Worm (Caenorhabditis elegans) whole organism, L1 larva: ENCODE data around the gene C40C9.4.

Source experiments
- C04F5.9 ChIP-seq: sonication (generic microtip); optimal IDR thresholded peaks from 2 replicates; lab custom pipeline; 2016; ENCODE audit warnings: missing genetic modification characterization, missing compliant biosample characterization
- C34B4.2 ChIP-seq: sonication (generic microtip); optimal IDR thresholded peaks from 2 replicates; lab custom pipeline; 2017; ENCODE audit warnings: mild to moderate bottlenecking, missing genetic modification characterization, missing compliant biosample characterization
- Y116A8C.19 ChIP-seq: sonication (generic microtip); optimal IDR thresholded peaks from 2 replicates; lab custom pipeline; 2016; ENCODE audit warnings: missing compliant biosample characterization, missing genetic modification characterization, borderline replicate concordance
- aha-1 ChIP-seq: fragments of 150-350 bp; optimal IDR thresholded peaks from 2 replicates; lab custom pipeline; 2014; ENCODE audit warnings: missing biosample characterization, missing genetic modification characterization
- alr-1 ChIP-seq: fragments of 200-800 bp; sonication (Bioruptor generic); optimal IDR thresholded peaks from 2 replicates; lab custom pipeline; 2018; ENCODE audit warnings: borderline replicate concordance, mild to moderate bottlenecking, missing genetic modification characterization, missing compliant biosample characterization
- aly-2 ChIP-seq: fragments of 150-350 bp; optimal IDR thresholded peaks from 2 replicates; lab custom pipeline; 2014; ENCODE audit warnings: missing biosample characterization, missing genetic modification characterization
- blmp-1 ChIP-seq: fragments of 150-350 bp; optimal IDR thresholded peaks from 2 replicates; lab custom pipeline; 2014; ENCODE audit warnings: missing biosample characterization, missing genetic modification characterization
- ceh-63 ChIP-seq: fragments of 200-800 bp; sonication (Bioruptor generic); optimal IDR thresholded peaks from 2 replicates; lab custom pipeline; 2018; ENCODE audit warnings: mild to moderate bottlenecking, missing genetic modification characterization, missing compliant biosample characterization
- ceh-8 ChIP-seq: fragments of 200-800 bp; sonication (Bioruptor generic); optimal IDR thresholded peaks from 2 replicates; lab custom pipeline; 2018; ENCODE audit warnings: mild to moderate bottlenecking, missing genetic modification characterization, moderate library complexity, missing compliant biosample characterization
- ceh-82 ChIP-seq, 3 experiments: fragments of 150-350 bp in 1 of 3; sonication (generic microtip) in 2 of 3; optimal IDR thresholded peaks; 2 replicates each; lab custom pipeline; 2014 to 2017; ENCODE audit warnings: missing biosample characterization in 3 of 3, missing genetic modification characterization in 3 of 3
- ceh-88 ChIP-seq: fragments of 200-800 bp; sonication (Bioruptor generic); IDR thresholded peaks from 2 replicates; pipeline ENCODE4 v1.3.6; 2022; ENCODE audit warnings: missing genetic modification characterization, missing compliant biosample characterization
- ces-1 ChIP-seq: fragments of 150-350 bp; optimal IDR thresholded peaks from 2 replicates; lab custom pipeline; 2014; ENCODE audit warnings: missing biosample characterization, missing genetic modification reagents, missing genetic modification characterization
- dpl-1 ChIP-seq, 3 experiments: fragments of 150-350 bp in 2 of 3; sonication (generic microtip) in 1 of 3; optimal IDR thresholded peaks; 2 replicates each; lab custom pipeline; 2014 to 2017; ENCODE audit warnings: missing biosample characterization in 3 of 3, missing genetic modification characterization in 3 of 3, missing genetic modification reagents in 3 of 3
- dsc-1 ChIP-seq: sonication (generic microtip); optimal IDR thresholded peaks from 2 replicates; lab custom pipeline; 2016; ENCODE audit warnings: mild to moderate bottlenecking, missing genetic modification characterization, missing compliant biosample characterization
- egl-27 ChIP-seq, 2 experiments: fragments of 150-350 bp in 1 of 2; sonication (generic microtip); optimal IDR thresholded peaks; 3 replicates each; lab custom pipeline; 2017 to 2018; ENCODE audit warnings: missing biosample characterization in 2 of 2, missing genetic modification characterization in 2 of 2, missing genetic modification reagents in 2 of 2
- elt-2 ChIP-seq: sonication (generic microtip); optimal IDR thresholded peaks from 2 replicates; lab custom pipeline; 2016; ENCODE audit warnings: missing genetic modification characterization, mild to moderate bottlenecking, inconsistent platforms, missing compliant biosample characterization, missing genetic modification reagents
- elt-3 ChIP-seq, 6 experiments: fragments of 150-350 bp in 1 of 6; sonication (generic microtip); optimal IDR thresholded peaks; 2 replicates each; lab custom pipeline; 2017 to 2018; ENCODE audit warnings: missing biosample characterization in 6 of 6, missing genetic modification characterization in 6 of 6, inconsistent platforms in 1 of 6
- fkh-10 ChIP-seq: sonication (generic microtip); optimal IDR thresholded peaks from 2 replicates; lab custom pipeline; 2017; ENCODE audit warnings: missing biosample characterization, missing genetic modification reagents, missing genetic modification characterization
- fkh-4 ChIP-seq: sonication (generic microtip); optimal IDR thresholded peaks from 2 replicates; lab custom pipeline; 2016; ENCODE audit warnings: missing compliant biosample characterization, missing genetic modification characterization, borderline replicate concordance
- fos-1 ChIP-seq: fragments of 150-350 bp; optimal IDR thresholded peaks from 2 replicates; lab custom pipeline; 2014; ENCODE audit warnings: missing biosample characterization, missing genetic modification characterization
- grh-1 ChIP-seq: fragments of 200-800 bp; sonication (Bioruptor generic); IDR thresholded peaks from 2 replicates; pipeline ENCODE4 v1.3.6; 2022; ENCODE audit warnings: missing genetic modification reagents, missing genetic modification characterization, missing compliant biosample characterization
- irx-1 ChIP-seq: sonication (generic microtip); optimal IDR thresholded peaks from 2 replicates; lab custom pipeline; 2016; ENCODE audit warnings: missing genetic modification characterization, missing compliant biosample characterization
- isw-1 ChIP-seq: fragments of 200-800 bp; sonication (Bioruptor generic); IDR thresholded peaks from 2 replicates; pipeline ENCODE4 v1.3.6; 2022; ENCODE audit warnings: missing genetic modification characterization, missing compliant biosample characterization
- jun-1 ChIP-seq: fragments of 150-350 bp; optimal IDR thresholded peaks from 2 replicates; lab custom pipeline; 2014; ENCODE audit warnings: missing biosample characterization, missing genetic modification reagents, missing genetic modification characterization
- lin-13 ChIP-seq: fragments of 150-350 bp; optimal IDR thresholded peaks from 2 replicates; lab custom pipeline; 2014; ENCODE audit warnings: missing biosample characterization, missing genetic modification reagents, missing genetic modification characterization
- lin-14 ChIP-seq: fragments of 200-800 bp; sonication (Bioruptor generic); optimal IDR thresholded peaks from 2 replicates; lab custom pipeline; 2018; ENCODE audit warnings: mild to moderate bottlenecking, missing genetic modification characterization, moderate library complexity, missing compliant biosample characterization
- lin-35 ChIP-seq, 2 experiments: fragments of 150-350 bp; optimal IDR thresholded peaks; 2 replicates each; lab custom pipeline; 2014; ENCODE audit warnings: missing biosample characterization in 2 of 2, missing genetic modification characterization in 2 of 2, missing genetic modification reagents in 2 of 2
- lin-39 ChIP-seq: fragments of 150-350 bp; optimal IDR thresholded peaks from 2 replicates; lab custom pipeline; 2014; ENCODE audit warnings: missing biosample characterization, missing genetic modification reagents, missing genetic modification characterization
- lir-3 ChIP-seq: sonication (generic microtip); optimal IDR thresholded peaks from 2 replicates; lab custom pipeline; 2016; ENCODE audit warnings: mild to moderate bottlenecking, missing genetic modification characterization, moderate library complexity, missing compliant biosample characterization; ENCODE audit not compliant: poor library complexity
- lsy-2 ChIP-seq, 2 experiments: fragments of 150-350 bp; optimal IDR thresholded peaks; 2 replicates each; lab custom pipeline; 2014; ENCODE audit warnings: missing biosample characterization in 2 of 2, missing genetic modification characterization in 2 of 2
- mdl-1 ChIP-seq, 2 experiments: fragments of 150-350 bp; optimal IDR thresholded peaks; 2 replicates each; lab custom pipeline; 2014 to 2017; ENCODE audit warnings: missing biosample characterization in 2 of 2, missing genetic modification characterization in 2 of 2, inconsistent platforms in 1 of 2
- mef-2 ChIP-seq: fragments of 150-350 bp; optimal IDR thresholded peaks from 2 replicates; lab custom pipeline; 2014; ENCODE audit warnings: missing biosample characterization, missing genetic modification characterization
- mep-1 ChIP-seq: fragments of 150-350 bp; optimal IDR thresholded peaks from 2 replicates; lab custom pipeline; 2014; ENCODE audit warnings: missing biosample characterization, missing genetic modification characterization
- nhr-11 ChIP-seq: fragments of 150-350 bp; optimal IDR thresholded peaks from 2 replicates; lab custom pipeline; 2014; ENCODE audit warnings: missing biosample characterization, missing genetic modification characterization
- nhr-19 ChIP-seq: fragments of 200-800 bp; sonication (Bioruptor generic); conservative IDR thresholded peaks from 2 replicates; pipeline ENCODE4 v1.3.6; 2022; ENCODE audit warnings: missing genetic modification characterization, missing compliant biosample characterization
- nhr-20 ChIP-seq: sonication (generic microtip); optimal IDR thresholded peaks from 2 replicates; lab custom pipeline; 2016; ENCODE audit warnings: mild to moderate bottlenecking, missing genetic modification characterization, missing compliant biosample characterization
- nhr-28 ChIP-seq: fragments of 150-350 bp; optimal IDR thresholded peaks from 2 replicates; lab custom pipeline; 2014; ENCODE audit warnings: missing biosample characterization, missing genetic modification characterization
- nhr-47 ChIP-seq: sonication (generic microtip); optimal IDR thresholded peaks from 2 replicates; lab custom pipeline; 2016; ENCODE audit warnings: mild to moderate bottlenecking, missing genetic modification characterization, moderate library complexity, missing compliant biosample characterization
- nhr-71 ChIP-seq: sonication (generic microtip); optimal IDR thresholded peaks from 2 replicates; lab custom pipeline; 2016; ENCODE audit warnings: mild to moderate bottlenecking, missing genetic modification characterization, moderate library complexity, missing compliant biosample characterization
- nhr-77 ChIP-seq: fragments of 150-350 bp; optimal IDR thresholded peaks from 2 replicates; lab custom pipeline; 2014; ENCODE audit warnings: missing biosample characterization, missing genetic modification characterization
- nhr-84 ChIP-seq: sonication (generic microtip); optimal IDR thresholded peaks from 2 replicates; lab custom pipeline; 2017; ENCODE audit warnings: missing biosample characterization, missing genetic modification characterization
- pqm-1 ChIP-seq: sonication (generic microtip); optimal IDR thresholded peaks from 3 replicates; lab custom pipeline; 2017; ENCODE audit warnings: missing biosample characterization, missing genetic modification characterization
- rnt-1 ChIP-seq: sonication (generic microtip); optimal IDR thresholded peaks from 2 replicates; lab custom pipeline; 2016; ENCODE audit warnings: mild to moderate bottlenecking, missing genetic modification characterization, moderate library complexity, missing compliant biosample characterization
- snpc-4 ChIP-seq: fragments of 150-350 bp; optimal IDR thresholded peaks from 2 replicates; lab custom pipeline; 2014; ENCODE audit warnings: missing biosample characterization, missing genetic modification characterization
- sox-4 ChIP-seq: sonication (generic microtip); optimal IDR thresholded peaks from 2 replicates; lab custom pipeline; 2016; ENCODE audit warnings: missing genetic modification characterization, missing compliant biosample characterization
- swsn-7 ChIP-seq: sonication (generic microtip); optimal IDR thresholded peaks from 2 replicates; lab custom pipeline; 2016; ENCODE audit warnings: missing genetic modification characterization, missing compliant biosample characterization
- tbx-2 ChIP-seq: sonication (generic microtip); optimal IDR thresholded peaks from 2 replicates; lab custom pipeline; 2016; ENCODE audit warnings: missing genetic modification characterization, missing compliant biosample characterization
- unc-130 ChIP-seq: fragments of 150-350 bp; optimal IDR thresholded peaks from 2 replicates; lab custom pipeline; 2017; ENCODE audit warnings: missing biosample characterization, missing genetic modification characterization, inconsistent platforms
- unc-86 ChIP-seq: sonication (generic microtip); optimal IDR thresholded peaks from 2 replicates; lab custom pipeline; 2016; ENCODE audit warnings: missing genetic modification characterization, missing compliant biosample characterization
- unc-98 ChIP-seq: fragments of 200-800 bp; sonication (Bioruptor generic); IDR thresholded peaks from 2 replicates; pipeline ENCODE4 v1.3.6; 2022; ENCODE audit warnings: missing genetic modification characterization, missing compliant biosample characterization
- vab-15 ChIP-seq: sonication (generic microtip); optimal IDR thresholded peaks from 2 replicates; lab custom pipeline; 2017; ENCODE audit warnings: missing genotype, mild to moderate bottlenecking, missing genetic modification characterization, missing compliant biosample characterization
- xbp-1 ChIP-seq: sonication (generic microtip); optimal IDR thresholded peaks from 2 replicates; lab custom pipeline; 2016; ENCODE audit warnings: missing genetic modification characterization, missing compliant biosample characterization
- ztf-4 ChIP-seq: fragments of 150-350 bp; optimal IDR thresholded peaks from 2 replicates; lab custom pipeline; 2014; ENCODE audit warnings: missing biosample characterization, missing genetic modification characterization

Gene C40C9.4

ce11 chrX:13665447-13665846, 14.5 kb downstream of the C40C9.4 start (continued):
- TF ChIP-seq lin-39 (tag; lab: Kevin White, UChicago) (peak; percentile 34), tbx-2 (peak; percentile 85), ceh-63 (GFP tag; lab: Kevin White, UChicago) (no peak), elt-2 (peak; percentile 57), C34B4.2 (tag; lab: Kevin White, UChicago) (no peak), snpc-4 (tag; lab: Kevin White, UChicago) (peak; percentile 66), nhr-71 (tag; lab: Kevin White, UChicago) (peak; percentile 88), dpl-1 (GFP tag; optimal IDR thresholded peaks at IDR 0.05; lab: Kevin White, UChicago) (peak; percentile 6 to 58 (median 28)), fkh-4 (tag; lab: Kevin White, UChicago) (no peak), nhr-84 (tag; lab: Kevin White, UChicago) (no peak), nhr-19 (GFP tag; lab: Robert Waterston, UW) (peak; percentile 84), jun-1 (tag; lab: Kevin White, UChicago) (peak; percentile 82), elt-3 (tag; optimal IDR thresholded peaks at IDR 0.05; lab: Kevin White, UChicago) (peak in 3 of 6 experiments; percentile 50 to 84 (median 60)), sox-4 (tag; lab: Kevin White, UChicago) (peak; percentile 72), mef-2 (no peak), grh-1 (GFP tag; lab: Robert Waterston, UW) (peak; percentile 55), dsc-1 (tag; lab: Kevin White, UChicago) (peak; percentile 91), xbp-1 (tag; lab: Kevin White, UChicago) (peak; percentile 82), fos-1 (tag; lab: Kevin White, UChicago) (peak; percentile 68), lin-13 (GFP tag; lab: Kevin White, UChicago) (peak; percentile 34), nhr-77 (peak; percentile 79), nhr-47 (tag; lab: Kevin White, UChicago) (peak; percentile 92), unc-130 (tag; lab: Kevin White, UChicago) (peak; percentile 12), lin-35 (GFP tag; optimal IDR thresholded peaks at IDR 0.05; lab: Kevin White, UChicago) (peak; percentile 40 to 83), nhr-20 (tag; lab: Kevin White, UChicago) (peak; percentile 91), vab-15 (tag; lab: Kevin White, UChicago) (peak; percentile 87), mep-1 (tag; lab: Kevin White, UChicago) (peak; percentile 90), ces-1 (no peak), isw-1 (GFP tag; lab: Robert Waterston, UW) (peak; percentile 55), fkh-10 (GFP tag; lab: Kevin White, UChicago) (peak; percentile 70), lir-3 (peak; percentile 60), blmp-1 (tag; lab: Kevin White, UChicago) (peak; percentile 50), aly-2 (tag; lab: Kevin White, UChicago) (peak; percentile 64), irx-1 (tag; lab: Kevin White, UChicago) (peak; percentile 75), nhr-11 (tag; lab: Kevin White, UChicago) (no peak), ceh-88 (GFP tag; lab: Robert Waterston, UW) (peak; percentile 78), alr-1 (tag; lab: Kevin White, UChicago) (no peak), egl-27 (tag; optimal IDR thresholded peaks at IDR 0.05; lab: Kevin White, UChicago) (no peak), lsy-2 (tag; optimal IDR thresholded peaks at IDR 0.05; lab: Kevin White, UChicago) (peak; percentile 61 to 79), swsn-7 (peak; percentile 88), ztf-4 (tag; lab: Kevin White, UChicago) (peak; percentile 1), lin-14 (GFP tag; lab: Kevin White, UChicago) (peak; percentile 86), mdl-1 (tag; optimal IDR thresholded peaks at IDR 0.05; lab: Kevin White, UChicago) (peak in 1 of 2 experiments; percentile 89), unc-86 (tag; lab: Kevin White, UChicago) (peak; percentile 81), Y116A8C.19 (no peak), aha-1 (tag; lab: Kevin White, UChicago) (no peak), rnt-1 (tag; lab: Kevin White, UChicago) (peak; percentile 90), ceh-82 (tag; optimal IDR thresholded peaks at IDR 0.05; lab: Kevin White, UChicago) (peak; percentile 84 to 88 (median 85)), unc-98 (no peak), C04F5.9 (no peak), nhr-28 (tag; lab: Kevin White, UChicago) (no peak), ceh-8 (GFP tag; lab: Kevin White, UChicago) (peak; percentile 35), pqm-1 (no peak)
